Worm (Caenorhabditis elegans) whole organism, young adult: ENCODE results near the gene R144.11.
A peak's percentile ranks its signal among the peaks of the same experiment; 100 is the strongest.

Source experiments
- B0336.3 ChIP-seq: fragments of 200-800 bp; sonication (Bioruptor generic); IDR thresholded peaks from 2 replicates; pipeline ENCODE4 v1.3.6; 2022; ENCODE audit warnings: missing genetic modification characterization, missing compliant biosample characterization
- D2030.7 ChIP-seq: fragments of 200-800 bp; sonication (Bioruptor generic); IDR thresholded peaks from 2 replicates; pipeline ENCODE4 v1.3.6; 2022; ENCODE audit warnings: missing genetic modification reagents, missing genetic modification characterization, missing compliant biosample characterization
- F10E7.11 ChIP-seq: sonication (generic microtip); optimal IDR thresholded peaks from 2 replicates; lab custom pipeline; 2017; ENCODE audit warnings: mild to moderate bottlenecking, missing genetic modification characterization, moderate library complexity, missing compliant biosample characterization
- F22D6.2 ChIP-seq: sonication (generic microtip); optimal IDR thresholded peaks from 2 replicates; lab custom pipeline; 2016; ENCODE audit warnings: mild to moderate bottlenecking, missing genetic modification characterization, missing compliant biosample characterization
- F23B12.7 ChIP-seq: sonication (generic microtip); optimal IDR thresholded peaks from 2 replicates; lab custom pipeline; 2017; ENCODE audit warnings: missing genetic modification characterization, mild to moderate bottlenecking, missing compliant biosample characterization, antibody characterized with exemption, moderate library complexity; ENCODE audit not compliant: insufficient read depth
- F39B2.1 ChIP-seq: fragments of 200-800 bp; sonication (Bioruptor generic); IDR thresholded peaks from 2 replicates; pipeline ENCODE4 v1.3.6; 2022; ENCODE audit warnings: missing genetic modification reagents, missing genetic modification characterization, missing compliant biosample characterization
- F49E8.2 ChIP-seq: sonication (generic microtip); optimal IDR thresholded peaks from 3 replicates; lab custom pipeline; 2017; ENCODE audit warnings: missing genetic modification characterization, mild to moderate bottlenecking, missing compliant biosample characterization, antibody characterized with exemption, moderate library complexity; ENCODE audit not compliant: insufficient read depth
- F55B11.4 ChIP-seq: sonication (generic microtip); optimal IDR thresholded peaks from 2 replicates; lab custom pipeline; 2016; ENCODE audit warnings: missing compliant biosample characterization, missing genetic modification characterization, borderline replicate concordance; ENCODE audit not compliant: insufficient read depth
- K11D2.4 ChIP-seq: fragments of 200-800 bp; sonication (Bioruptor generic); IDR thresholded peaks from 2 replicates; pipeline ENCODE4 v1.3.6; 2022; ENCODE audit warnings: missing genetic modification reagents, missing genetic modification characterization, missing compliant biosample characterization
- Y56A3A.18 ChIP-seq: fragments of 200-800 bp; sonication (Bioruptor generic); IDR thresholded peaks from 2 replicates; pipeline ENCODE4 v1.3.6; 2022; ENCODE audit warnings: missing genetic modification reagents, missing genetic modification characterization, missing compliant biosample characterization
- Y95B8A.8 ChIP-seq: fragments of 200-800 bp; sonication (Bioruptor generic); IDR thresholded peaks from 2 replicates; pipeline ENCODE4 v1.3.6; 2022; ENCODE audit warnings: missing genetic modification reagents, missing genetic modification characterization, missing compliant biosample characterization
- ZK185.1 ChIP-seq: sonication (generic microtip); optimal IDR thresholded peaks from 2 replicates; lab custom pipeline; 2016; ENCODE audit warnings: mild to moderate bottlenecking, missing genetic modification characterization, missing compliant biosample characterization; ENCODE audit not compliant: poor library complexity, severe bottlenecking
- aptf-3 ChIP-seq: fragments of 200-800 bp; sonication (Bioruptor generic); IDR thresholded peaks from 2 replicates; pipeline ENCODE4 v1.3.6; 2022; ENCODE audit warnings: missing genetic modification characterization, missing compliant biosample characterization
- attf-5 ChIP-seq: fragments of 200-800 bp; sonication (Bioruptor generic); optimal IDR thresholded peaks from 2 replicates; lab custom pipeline; 2018; ENCODE audit warnings: mild to moderate bottlenecking, missing genetic modification characterization, missing compliant biosample characterization
- bed-2 ChIP-seq: fragments of 200-800 bp; sonication (Bioruptor generic); IDR thresholded peaks from 2 replicates; pipeline ENCODE4 v1.3.6; 2022; ENCODE audit warnings: missing genetic modification reagents, missing genetic modification characterization, missing compliant biosample characterization
- ceh-100 ChIP-seq: fragments of 200-800 bp; sonication (Bioruptor generic); IDR thresholded peaks from 2 replicates; pipeline ENCODE4 v1.3.6; 2022; ENCODE audit warnings: missing genetic modification reagents, missing genetic modification characterization, missing compliant biosample characterization
- ceh-27 ChIP-seq: fragments of 200-800 bp; sonication (Bioruptor generic); optimal IDR thresholded peaks from 2 replicates; lab custom pipeline; 2018; ENCODE audit warnings: mild to moderate bottlenecking, missing genetic modification characterization, moderate library complexity, missing compliant biosample characterization
- ceh-40 ChIP-seq: fragments of 200-800 bp; sonication (Bioruptor generic); IDR thresholded peaks from 2 replicates; pipeline ENCODE4 v1.3.6; 2022; ENCODE audit warnings: missing genetic modification characterization, missing compliant biosample characterization
- ceh-79 ChIP-seq: sonication (generic microtip); optimal IDR thresholded peaks from 2 replicates; lab custom pipeline; 2017; ENCODE audit warnings: mild to moderate bottlenecking, missing genetic modification characterization, missing compliant biosample characterization
- die-1 ChIP-seq: sonication (generic microtip); optimal IDR thresholded peaks from 2 replicates; lab custom pipeline; 2016; ENCODE audit warnings: missing genotype, mild to moderate bottlenecking, missing genetic modification characterization, missing compliant biosample characterization
- efl-1 ChIP-seq: fragments of 150-350 bp; optimal IDR thresholded peaks from 2 replicates; lab custom pipeline; 2014; ENCODE audit warnings: missing biosample characterization, missing genetic modification reagents, missing genetic modification characterization
- egrh-3 ChIP-seq: fragments of 200-800 bp; sonication (Bioruptor generic); IDR thresholded peaks from 2 replicates; pipeline ENCODE4 v1.3.6; 2022; ENCODE audit warnings: missing genetic modification reagents, missing genetic modification characterization, missing compliant biosample characterization
- hsf-1 ChIP-seq: fragments of 200-800 bp; sonication (Bioruptor generic); IDR thresholded peaks from 2 replicates; pipeline ENCODE4 v1.3.6; 2022; ENCODE audit warnings: missing genetic modification reagents, missing genetic modification characterization, missing compliant biosample characterization
- let-526 ChIP-seq: fragments of 200-800 bp; sonication (Bioruptor generic); IDR thresholded peaks from 2 replicates; pipeline ENCODE4 v1.3.6; 2022; ENCODE audit warnings: missing genetic modification reagents, missing genetic modification characterization, missing compliant biosample characterization
- let-607 ChIP-seq, 2 experiments: fragments of 200-800 bp in 1 of 2; sonication (Bioruptor generic) in 1 of 2; sonication (generic microtip) in 1 of 2; optimal IDR thresholded peaks; 2 replicates each; lab custom pipeline; 2016 to 2018; ENCODE audit warnings: mild to moderate bottlenecking in 2 of 2, missing compliant biosample characterization in 2 of 2, missing genetic modification characterization in 2 of 2, moderate library complexity in 2 of 2, missing genotype in 1 of 2
- lin-26 ChIP-seq: fragments of 200-800 bp; sonication (Bioruptor generic); IDR thresholded peaks from 2 replicates; pipeline ENCODE4 v1.3.6; 2022; ENCODE audit warnings: missing genetic modification reagents, missing genetic modification characterization, missing compliant biosample characterization
- lin-54 ChIP-seq: fragments of 200-800 bp; sonication (Bioruptor generic); optimal IDR thresholded peaks from 2 replicates; lab custom pipeline; 2018; ENCODE audit warnings: mild to moderate bottlenecking, missing genetic modification characterization, missing compliant biosample characterization
- lir-1 ChIP-seq: fragments of 200-800 bp; sonication (Bioruptor generic); conservative IDR thresholded peaks from 2 replicates; pipeline ENCODE4 v1.3.6; 2022; ENCODE audit warnings: missing genetic modification reagents, missing genetic modification characterization, missing compliant biosample characterization
- lsy-27 ChIP-seq: sonication (generic microtip); optimal IDR thresholded peaks from 2 replicates; lab custom pipeline; 2017; ENCODE audit warnings: missing genetic modification characterization, mild to moderate bottlenecking, missing compliant biosample characterization, antibody characterized with exemption, missing genotype, borderline replicate concordance; ENCODE audit not compliant: insufficient read depth
- madf-6 ChIP-seq: fragments of 200-800 bp; sonication (Bioruptor generic); IDR thresholded peaks from 2 replicates; pipeline ENCODE4 v1.3.6; 2022; ENCODE audit warnings: missing genetic modification reagents, missing genetic modification characterization, missing compliant biosample characterization
- mxl-1 ChIP-seq: sonication (generic microtip); optimal IDR thresholded peaks from 2 replicates; lab custom pipeline; 2016; ENCODE audit warnings: missing genetic modification characterization, missing compliant biosample characterization
- nfya-2 ChIP-seq: fragments of 200-800 bp; sonication (Bioruptor generic); IDR thresholded peaks from 2 replicates; pipeline ENCODE4 v1.3.6; 2022; ENCODE audit warnings: missing genetic modification reagents, missing genetic modification characterization, missing compliant biosample characterization
- nhr-120 ChIP-seq: fragments of 200-800 bp; sonication (Bioruptor generic); IDR thresholded peaks from 2 replicates; pipeline ENCODE4 v1.3.6; 2022; ENCODE audit warnings: missing genetic modification characterization, missing compliant biosample characterization
- pbrm-1 ChIP-seq: fragments of 200-800 bp; sonication (Bioruptor generic); IDR thresholded peaks from 2 replicates; pipeline ENCODE4 v1.3.6; 2022; ENCODE audit warnings: missing genetic modification reagents, missing genetic modification characterization, missing compliant biosample characterization
- sdz-38 ChIP-seq: sonication (generic microtip); optimal IDR thresholded peaks from 2 replicates; lab custom pipeline; 2016; ENCODE audit warnings: missing genotype, missing genetic modification characterization, missing compliant biosample characterization
- snpc-1.3 ChIP-seq: sonication (generic microtip); optimal IDR thresholded peaks from 2 replicates; lab custom pipeline; 2017; ENCODE audit warnings: missing genetic modification characterization, mild to moderate bottlenecking, missing compliant biosample characterization, antibody characterized with exemption, moderate library complexity, missing genotype, missing genetic modification reagents; ENCODE audit not compliant: insufficient read depth
- snpc-3.4 ChIP-seq: sonication (generic microtip); optimal IDR thresholded peaks from 2 replicates; lab custom pipeline; 2017; ENCODE audit warnings: missing genetic modification characterization, mild to moderate bottlenecking, missing compliant biosample characterization, antibody characterized with exemption, moderate library complexity, missing genotype, missing genetic modification reagents
- somi-1 ChIP-seq: fragments of 200-800 bp; sonication (Bioruptor generic); optimal IDR thresholded peaks from 2 replicates; lab custom pipeline; 2018; ENCODE audit warnings: mild to moderate bottlenecking, missing genetic modification characterization, missing compliant biosample characterization
- tbx-9 ChIP-seq: sonication (generic microtip); optimal IDR thresholded peaks from 2 replicates; lab custom pipeline; 2016; ENCODE audit warnings: borderline replicate concordance, missing genetic modification characterization, inconsistent platforms, missing compliant biosample characterization
- tlf-1 ChIP-seq: fragments of 200-800 bp; sonication (Bioruptor generic); optimal IDR thresholded peaks from 2 replicates; lab custom pipeline; 2018; ENCODE audit warnings: mild to moderate bottlenecking, missing genetic modification characterization, missing compliant biosample characterization
- unc-62 ChIP-seq: fragments of 150-350 bp; optimal IDR thresholded peaks from 2 replicates; lab custom pipeline; 2014; ENCODE audit warnings: missing biosample characterization, missing genetic modification reagents, missing genetic modification characterization
- zfh-2 ChIP-seq: fragments of 200-800 bp; sonication (Bioruptor generic); conservative IDR thresholded peaks from 2 replicates; pipeline ENCODE4 v1.3.6; 2022; ENCODE audit warnings: missing genetic modification reagents, missing genetic modification characterization, missing compliant biosample characterization
- ztf-18 ChIP-seq: sonication (generic microtip); optimal IDR thresholded peaks from 2 replicates; lab custom pipeline; 2016; ENCODE audit warnings: missing genotype, mild to moderate bottlenecking, missing genetic modification characterization, missing compliant biosample characterization
- ztf-25 ChIP-seq: fragments of 200-800 bp; sonication (Bioruptor generic); IDR thresholded peaks from 2 replicates; pipeline ENCODE4 v1.3.6; 2022; ENCODE audit warnings: missing genetic modification reagents, missing genetic modification characterization, missing compliant biosample characterization
- ztf-28 ChIP-seq: fragments of 200-800 bp; sonication (Bioruptor generic); IDR thresholded peaks from 2 replicates; pipeline ENCODE4 v1.3.6; 2022; ENCODE audit warnings: missing genetic modification reagents, missing genetic modification characterization, missing compliant biosample characterization

The R144.11 gene

DNA sequence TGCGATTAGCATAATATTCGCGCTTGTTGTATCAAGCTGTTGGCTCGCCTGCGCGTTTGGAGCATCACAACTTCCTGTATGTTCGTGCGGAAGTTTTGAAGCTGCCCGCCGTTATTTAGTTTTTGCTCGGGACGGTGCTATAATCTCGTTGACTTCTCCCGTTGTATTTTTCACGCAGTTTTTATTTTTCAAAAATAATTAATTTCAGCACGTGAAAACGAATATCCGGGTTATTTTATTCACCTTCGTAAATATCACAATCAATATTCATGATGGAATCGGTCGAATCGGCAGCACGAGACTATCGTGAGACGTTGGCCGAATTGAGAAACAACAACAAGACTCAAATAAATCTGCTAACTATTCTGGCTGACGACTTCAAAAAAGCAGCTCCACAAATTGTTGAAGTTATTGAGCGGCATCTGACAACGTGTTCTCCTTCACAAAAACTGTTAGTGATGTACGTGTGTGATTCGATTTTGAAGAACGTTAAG, 16.6 kb upstream of the R144.11 start (continued):
- TF ChIP-seq F10E7.11 (tag; lab: Kevin White, UChicago) (no peak), ceh-27 (GFP tag; lab: Kevin White, UChicago) (no peak), hsf-1 (GFP tag; lab: Robert Waterston, UW) (no peak; the same call in 1 of the 2 replicates), ceh-100 (GFP tag; lab: Robert Waterston, UW) (no peak; the same call in 1 of the 2 replicates), lin-26 (GFP tag; lab: Robert Waterston, UW) (no peak), Y95B8A.8 (GFP tag; lab: Robert Waterston, UW) (peak; percentile 84), F23B12.7 (no peak), attf-5 (GFP tag; lab: Kevin White, UChicago) (no peak), tbx-9 (tag; lab: Kevin White, UChicago) (peak; percentile 63), F22D6.2 (no peak), F39B2.1 (GFP tag; lab: Robert Waterston, UW) (0 out of 2 replicates have a peak, but pooled peaks have one; percentile 58), nhr-120 (GFP tag; lab: Robert Waterston, UW) (0 out of 2 replicates have a peak, but pooled peaks have one; percentile 4), bed-2 (GFP tag; lab: Robert Waterston, UW) (no peak), Y56A3A.18 (peak; percentile 11; the same call in 1 of the 2 replicates)

DNA sequence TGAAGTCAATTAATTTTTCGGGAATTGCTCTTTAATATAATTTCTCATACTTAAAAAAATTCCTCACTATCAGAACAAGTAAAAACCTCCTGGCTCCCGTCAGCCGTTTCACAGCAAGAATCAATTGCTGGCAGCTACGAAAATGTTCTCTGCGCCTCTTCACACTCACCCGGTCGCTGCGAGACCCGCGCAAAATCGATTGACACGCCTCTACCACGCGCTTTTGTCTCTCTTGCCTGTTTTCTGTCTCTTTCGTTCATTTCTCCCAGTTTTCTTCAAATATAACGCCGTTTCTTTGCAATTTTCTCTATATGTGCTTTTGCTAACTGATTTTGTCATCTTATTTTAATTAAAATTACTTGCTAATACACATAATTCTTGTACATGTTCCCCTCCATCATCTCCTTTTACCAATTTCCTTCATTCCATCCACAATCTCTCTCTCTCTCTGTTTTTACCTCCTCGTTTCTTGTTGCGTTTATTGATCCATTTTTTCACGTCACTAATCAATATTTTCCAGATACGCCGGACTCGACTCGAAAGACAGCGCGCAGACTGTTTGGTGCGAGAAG, 15.8 kb upstream of the R144.11 start, which contains the start of gene pcf-11:
Gene pcf-11, plus strand, starts transcription at position 522 of the 572 bp plus-strand sequence.
- no peak for TF ChIP-seq B0336.3
- no peak for TF ChIP-seq nfya-2
- no peak for TF ChIP-seq F55B11.4 (tag; lab: Kevin White, UChicago)
- no peak for TF ChIP-seq mxl-1 (tag; lab: Kevin White, UChicago)
- TF ChIP-seq zfh-2 = peak; percentile 73
- no peak for TF ChIP-seq F49E8.2
- TF ChIP-seq let-607 (tag; optimal IDR thresholded peaks at IDR 0.05; lab: Kevin White, UChicago) = peak; percentile 33 to 36
- TF ChIP-seq ztf-28 (GFP tag; lab: Robert Waterston, UW) = no peak
- TF ChIP-seq D2030.7 (GFP tag; lab: Robert Waterston, UW) = no peak
- TF ChIP-seq lir-1 (GFP tag; lab: Robert Waterston, UW) = no peak
- TF ChIP-seq lsy-27 = no peak
- peak; percentile 46 for TF ChIP-seq ztf-18 (tag; lab: Kevin White, UChicago)
- TF ChIP-seq ZK185.1 (tag; lab: Kevin White, UChicago) = peak; percentile 5
- TF ChIP-seq die-1 (tag; lab: Kevin White, UChicago) = no peak
- TF ChIP-seq aptf-3 (GFP tag; lab: Robert Waterston, UW) = no peak
- peak; percentile 26 for TF ChIP-seq snpc-3.4 (tag; lab: Kevin White, UChicago)
- TF ChIP-seq ceh-79 = no peak
- no peak for TF ChIP-seq egrh-3 (GFP tag; lab: Robert Waterston, UW)
- TF ChIP-seq efl-1 (GFP tag; lab: Kevin White, UChicago) = no peak
- no peak for TF ChIP-seq bed-2 (GFP tag; lab: Robert Waterston, UW)
- TF ChIP-seq madf-6 = no peak
- no peak for TF ChIP-seq K11D2.4
- TF ChIP-seq lin-54 = peak; percentile 17
- no peak for TF ChIP-seq let-526 (GFP tag; lab: Robert Waterston, UW)
- TF ChIP-seq unc-62 (GFP tag; lab: Kevin White, UChicago) = no peak
- no peak for TF ChIP-seq F22D6.2
- no peak for TF ChIP-seq somi-1 (GFP tag; lab: Kevin White, UChicago)
- TF ChIP-seq hsf-1 (GFP tag; lab: Robert Waterston, UW) = no peak
- TF ChIP-seq tlf-1 = peak; percentile 54
- TF ChIP-seq snpc-1.3 = peak; percentile 12
- no peak for TF ChIP-seq sdz-38 (tag; lab: Kevin White, UChicago)
- TF ChIP-seq pbrm-1 (GFP tag; lab: Robert Waterston, UW) = no peak
- TF ChIP-seq ceh-40 (GFP tag; lab: Robert Waterston, UW) = no peak
- TF ChIP-seq ztf-25 (GFP tag; lab: Robert Waterston, UW) = no peak
